Worm (Caenorhabditis elegans) whole organism, L1 larva: ENCODE measurements around the gene ZK121.2.

ENCODE experiments used
- C04F5.9 ChIP-seq: sonication (generic microtip); optimal IDR thresholded peaks from 2 replicates; lab custom pipeline; 2016; ENCODE audit warnings: missing genetic modification characterization, missing compliant biosample characterization
- C16A3.4 ChIP-seq: fragments of 150-350 bp; optimal IDR thresholded peaks from 2 replicates; lab custom pipeline; 2014; ENCODE audit warnings: missing biosample characterization, missing genetic modification characterization
- F16B12.6 ChIP-seq: fragments of 150-350 bp; optimal IDR thresholded peaks from 2 replicates; lab custom pipeline; 2014; ENCODE audit warnings: missing biosample characterization, missing genetic modification characterization
- aly-2 ChIP-seq: fragments of 150-350 bp; optimal IDR thresholded peaks from 2 replicates; lab custom pipeline; 2014; ENCODE audit warnings: missing biosample characterization, missing genetic modification characterization
- ama-1 ChIP-seq: fragments of 150-350 bp; optimal IDR thresholded peaks from 2 replicates; lab custom pipeline; 2014
- blmp-1 ChIP-seq: fragments of 150-350 bp; optimal IDR thresholded peaks from 2 replicates; lab custom pipeline; 2014; ENCODE audit warnings: missing biosample characterization, missing genetic modification characterization
- ceh-8 ChIP-seq: fragments of 200-800 bp; sonication (Bioruptor generic); optimal IDR thresholded peaks from 2 replicates; lab custom pipeline; 2018; ENCODE audit warnings: mild to moderate bottlenecking, missing genetic modification characterization, moderate library complexity, missing compliant biosample characterization
- ceh-90 ChIP-seq: sonication (generic microtip); optimal IDR thresholded peaks from 2 replicates; lab custom pipeline; 2016; ENCODE audit warnings: missing genetic modification characterization, missing compliant biosample characterization
- ces-1 ChIP-seq: fragments of 150-350 bp; optimal IDR thresholded peaks from 2 replicates; lab custom pipeline; 2014; ENCODE audit warnings: missing biosample characterization, missing genetic modification reagents, missing genetic modification characterization
- dpl-1 ChIP-seq, 3 experiments: fragments of 150-350 bp in 2 of 3; sonication (generic microtip) in 1 of 3; optimal IDR thresholded peaks; 2 replicates each; lab custom pipeline; 2014 to 2017; ENCODE audit warnings: missing biosample characterization in 3 of 3, missing genetic modification characterization in 3 of 3, missing genetic modification reagents in 3 of 3
- dsc-1 ChIP-seq: sonication (generic microtip); optimal IDR thresholded peaks from 2 replicates; lab custom pipeline; 2016; ENCODE audit warnings: mild to moderate bottlenecking, missing genetic modification characterization, missing compliant biosample characterization
- efl-1 ChIP-seq, 4 experiments: fragments of 150-350 bp; optimal IDR thresholded peaks in 3 of 4; peaks in 1 of 4; 1 replicate in 1 of 4; 2 replicates in 3 of 4; lab custom pipeline; 2014; ENCODE audit warnings: missing biosample characterization in 2 of 4, missing genetic modification characterization in 2 of 4, missing genetic modification reagents in 2 of 4
- egl-13 ChIP-seq: sonication (generic microtip); optimal IDR thresholded peaks from 2 replicates; lab custom pipeline; 2016; ENCODE audit warnings: missing genotype, missing genetic modification reagents, missing genetic modification characterization, missing compliant biosample characterization
- egl-27 ChIP-seq, 2 experiments: fragments of 150-350 bp in 1 of 2; sonication (generic microtip); optimal IDR thresholded peaks; 3 replicates each; lab custom pipeline; 2017 to 2018; ENCODE audit warnings: missing biosample characterization in 2 of 2, missing genetic modification characterization in 2 of 2, missing genetic modification reagents in 2 of 2
- elt-3 ChIP-seq, 6 experiments: fragments of 150-350 bp in 1 of 6; sonication (generic microtip); optimal IDR thresholded peaks; 2 replicates each; lab custom pipeline; 2017 to 2018; ENCODE audit warnings: missing biosample characterization in 6 of 6, missing genetic modification characterization in 6 of 6, inconsistent platforms in 1 of 6
- fkh-4 ChIP-seq: sonication (generic microtip); optimal IDR thresholded peaks from 2 replicates; lab custom pipeline; 2016; ENCODE audit warnings: missing compliant biosample characterization, missing genetic modification characterization, borderline replicate concordance
- fkh-8 ChIP-seq: sonication (generic microtip); optimal IDR thresholded peaks from 2 replicates; lab custom pipeline; 2016; ENCODE audit warnings: mild to moderate bottlenecking, missing genetic modification characterization, missing compliant biosample characterization
- fos-1 ChIP-seq: fragments of 150-350 bp; optimal IDR thresholded peaks from 2 replicates; lab custom pipeline; 2014; ENCODE audit warnings: missing biosample characterization, missing genetic modification characterization
- hlh-17 ChIP-seq: fragments of 200-800 bp; sonication (Bioruptor generic); optimal IDR thresholded peaks from 2 replicates; lab custom pipeline; 2018; ENCODE audit warnings: missing genetic modification characterization, mild to moderate bottlenecking, missing compliant biosample characterization, moderate library complexity, borderline replicate concordance
- hpl-2 ChIP-seq: fragments of 150-350 bp; optimal IDR thresholded peaks from 2 replicates; lab custom pipeline; 2014; ENCODE audit warnings: missing biosample characterization, missing genetic modification reagents, missing genetic modification characterization
- irx-1 ChIP-seq: sonication (generic microtip); optimal IDR thresholded peaks from 2 replicates; lab custom pipeline; 2016; ENCODE audit warnings: missing genetic modification characterization, missing compliant biosample characterization
- isw-1 ChIP-seq: fragments of 200-800 bp; sonication (Bioruptor generic); IDR thresholded peaks from 2 replicates; pipeline ENCODE4 v1.3.6; 2022; ENCODE audit warnings: missing genetic modification characterization, missing compliant biosample characterization
- jun-1 ChIP-seq: fragments of 150-350 bp; optimal IDR thresholded peaks from 2 replicates; lab custom pipeline; 2014; ENCODE audit warnings: missing biosample characterization, missing genetic modification reagents, missing genetic modification characterization
- lin-13 ChIP-seq: fragments of 150-350 bp; optimal IDR thresholded peaks from 2 replicates; lab custom pipeline; 2014; ENCODE audit warnings: missing biosample characterization, missing genetic modification reagents, missing genetic modification characterization
- lin-14 ChIP-seq: fragments of 200-800 bp; sonication (Bioruptor generic); optimal IDR thresholded peaks from 2 replicates; lab custom pipeline; 2018; ENCODE audit warnings: mild to moderate bottlenecking, missing genetic modification characterization, moderate library complexity, missing compliant biosample characterization
- lin-39 ChIP-seq: fragments of 150-350 bp; optimal IDR thresholded peaks from 2 replicates; lab custom pipeline; 2014; ENCODE audit warnings: missing biosample characterization, missing genetic modification reagents, missing genetic modification characterization
- lir-3 ChIP-seq: sonication (generic microtip); optimal IDR thresholded peaks from 2 replicates; lab custom pipeline; 2016; ENCODE audit warnings: mild to moderate bottlenecking, missing genetic modification characterization, moderate library complexity, missing compliant biosample characterization; ENCODE audit not compliant: poor library complexity
- lsy-2 ChIP-seq, 2 experiments: fragments of 150-350 bp; optimal IDR thresholded peaks; 2 replicates each; lab custom pipeline; 2014; ENCODE audit warnings: missing biosample characterization in 2 of 2, missing genetic modification characterization in 2 of 2
- mab-9 ChIP-seq: fragments of 200-800 bp; sonication (Bioruptor generic); IDR thresholded peaks from 2 replicates; pipeline ENCODE4 v1.3.6; 2022; ENCODE audit warnings: missing genetic modification reagents, missing genetic modification characterization, missing compliant biosample characterization
- mep-1 ChIP-seq: fragments of 150-350 bp; optimal IDR thresholded peaks from 2 replicates; lab custom pipeline; 2014; ENCODE audit warnings: missing biosample characterization, missing genetic modification characterization
- nhr-12 ChIP-seq: sonication (generic microtip); optimal IDR thresholded peaks from 2 replicates; lab custom pipeline; 2017; ENCODE audit warnings: missing biosample characterization, missing genetic modification characterization
- nhr-19 ChIP-seq: fragments of 200-800 bp; sonication (Bioruptor generic); conservative IDR thresholded peaks from 2 replicates; pipeline ENCODE4 v1.3.6; 2022; ENCODE audit warnings: missing genetic modification characterization, missing compliant biosample characterization
- nhr-20 ChIP-seq: sonication (generic microtip); optimal IDR thresholded peaks from 2 replicates; lab custom pipeline; 2016; ENCODE audit warnings: mild to moderate bottlenecking, missing genetic modification characterization, missing compliant biosample characterization
- nhr-237 ChIP-seq: fragments of 150-350 bp; optimal IDR thresholded peaks from 2 replicates; lab custom pipeline; 2014; ENCODE audit warnings: missing biosample characterization, missing genetic modification characterization
- nhr-47 ChIP-seq: sonication (generic microtip); optimal IDR thresholded peaks from 2 replicates; lab custom pipeline; 2016; ENCODE audit warnings: mild to moderate bottlenecking, missing genetic modification characterization, moderate library complexity, missing compliant biosample characterization
- nhr-76 ChIP-seq: sonication (generic microtip); optimal IDR thresholded peaks from 2 replicates; lab custom pipeline; 2017; ENCODE audit warnings: missing biosample characterization, missing genetic modification characterization
- nhr-77 ChIP-seq: fragments of 150-350 bp; optimal IDR thresholded peaks from 2 replicates; lab custom pipeline; 2014; ENCODE audit warnings: missing biosample characterization, missing genetic modification characterization
- nhr-85 ChIP-seq: sonication (generic microtip); peaks from one replicate; lab custom pipeline; 2016; ENCODE audit warnings: missing genetic modification characterization, inconsistent platforms, missing compliant biosample characterization
- pqm-1 ChIP-seq: sonication (generic microtip); optimal IDR thresholded peaks from 3 replicates; lab custom pipeline; 2017; ENCODE audit warnings: missing biosample characterization, missing genetic modification characterization
- rnt-1 ChIP-seq: sonication (generic microtip); optimal IDR thresholded peaks from 2 replicates; lab custom pipeline; 2016; ENCODE audit warnings: mild to moderate bottlenecking, missing genetic modification characterization, moderate library complexity, missing compliant biosample characterization
- skn-1 ChIP-seq: fragments of 150-350 bp; optimal IDR thresholded peaks from 2 replicates; lab custom pipeline; 2014; ENCODE audit warnings: missing biosample characterization, missing genetic modification characterization
- snu-23 ChIP-seq: sonication (generic microtip); optimal IDR thresholded peaks from 2 replicates; lab custom pipeline; 2016; ENCODE audit warnings: missing genetic modification characterization, missing compliant biosample characterization
- sox-4 ChIP-seq: sonication (generic microtip); optimal IDR thresholded peaks from 2 replicates; lab custom pipeline; 2016; ENCODE audit warnings: missing genetic modification characterization, missing compliant biosample characterization
- sptf-1 ChIP-seq: fragments of 150-350 bp; optimal IDR thresholded peaks from 2 replicates; lab custom pipeline; 2014; ENCODE audit warnings: missing biosample characterization, missing genetic modification characterization
- swsn-7 ChIP-seq: sonication (generic microtip); optimal IDR thresholded peaks from 2 replicates; lab custom pipeline; 2016; ENCODE audit warnings: missing genetic modification characterization, missing compliant biosample characterization
- tlp-1 ChIP-seq: fragments of 150-350 bp; optimal IDR thresholded peaks from 2 replicates; lab custom pipeline; 2014; ENCODE audit warnings: missing biosample characterization, missing genetic modification characterization
- unc-130 ChIP-seq: fragments of 150-350 bp; optimal IDR thresholded peaks from 2 replicates; lab custom pipeline; 2017; ENCODE audit warnings: missing biosample characterization, missing genetic modification characterization, inconsistent platforms
- unc-30 ChIP-seq: sonication (generic microtip); optimal IDR thresholded peaks from 2 replicates; lab custom pipeline; 2017; ENCODE audit warnings: missing biosample characterization, missing genetic modification characterization
- unc-62 ChIP-seq: fragments of 150-350 bp; optimal IDR thresholded peaks from 2 replicates; lab custom pipeline; 2014; ENCODE audit warnings: missing biosample characterization, missing genetic modification reagents, missing genetic modification characterization
- unc-86 ChIP-seq: sonication (generic microtip); optimal IDR thresholded peaks from 2 replicates; lab custom pipeline; 2016; ENCODE audit warnings: missing genetic modification characterization, missing compliant biosample characterization
- vab-15 ChIP-seq: sonication (generic microtip); optimal IDR thresholded peaks from 2 replicates; lab custom pipeline; 2017; ENCODE audit warnings: missing genotype, mild to moderate bottlenecking, missing genetic modification characterization, missing compliant biosample characterization
- xbp-1 ChIP-seq: sonication (generic microtip); optimal IDR thresholded peaks from 2 replicates; lab custom pipeline; 2016; ENCODE audit warnings: missing genetic modification characterization, missing compliant biosample characterization
- zag-1 ChIP-seq: fragments of 150-350 bp; optimal IDR thresholded peaks from 2 replicates; lab custom pipeline; 2014; ENCODE audit warnings: missing biosample characterization, missing genetic modification characterization
- ztf-4 ChIP-seq: fragments of 150-350 bp; optimal IDR thresholded peaks from 2 replicates; lab custom pipeline; 2014; ENCODE audit warnings: missing biosample characterization, missing genetic modification characterization

The ZK121.2 gene

DNA sequence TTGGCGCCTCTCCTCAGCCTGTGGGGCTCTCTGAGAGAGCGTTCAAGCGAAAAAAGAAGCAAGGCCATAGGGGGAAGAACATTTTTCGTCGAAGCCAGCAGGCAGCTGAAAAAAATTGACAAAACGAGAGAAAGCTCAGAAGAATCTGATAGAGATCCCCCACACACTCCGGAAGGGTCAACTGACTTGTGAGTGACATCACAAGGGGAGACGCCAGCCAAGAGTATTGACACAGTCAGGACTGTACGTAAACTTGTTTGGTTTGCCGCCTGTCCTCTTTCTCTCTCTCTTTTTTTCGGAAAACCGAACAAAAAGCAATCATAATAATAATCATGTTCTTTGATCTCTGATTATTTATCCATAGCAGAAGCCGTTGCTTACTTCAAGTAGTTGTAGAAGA lies 31.4 kb downstream of the ZK121.2 start:
- TF ChIP-seq xbp-1 (tag; lab: Kevin White, UChicago) (no peak), blmp-1 (tag; lab: Kevin White, UChicago) (peak; percentile 37), nhr-47 (tag; lab: Kevin White, UChicago) (no peak), dsc-1 (tag; lab: Kevin White, UChicago) (no peak), zag-1 (tag; lab: Kevin White, UChicago) (no peak), skn-1 (no peak), fos-1 (tag; lab: Kevin White, UChicago) (no peak), ztf-4 (no peak), C04F5.9 (tag; lab: Kevin White, UChicago) (no peak), unc-130 (tag; lab: Kevin White, UChicago) (no peak), nhr-20 (tag; lab: Kevin White, UChicago) (peak; percentile 27), nhr-19 (GFP tag; lab: Robert Waterston, UW) (0 out of 2 replicates have a peak, but pooled peaks have one; percentile 11), lsy-2 (tag; optimal IDR thresholded peaks at IDR 0.05; lab: Kevin White, UChicago) (peak in 1 of 2 experiments; percentile 27), fkh-4 (tag; lab: Kevin White, UChicago) (no peak), ama-1 (lab: Kevin White, UChicago) (no peak), snu-23 (GFP tag; lab: Kevin White, UChicago) (no peak), mab-9 (GFP tag; lab: Robert Waterston, UW) (no peak), efl-1 (optimal IDR thresholded peaks at IDR 0.05; lab: Kevin White, UChicago) (no peak), efl-1 (GFP tag; optimal IDR thresholded peaks at IDR 0.05 in 1 of 2; lab: Kevin White, UChicago) (peak in 1 of 2 experiments; percentile 42), jun-1 (tag; lab: Kevin White, UChicago) (no peak), mep-1 (tag; lab: Kevin White, UChicago) (no peak), hpl-2 (GFP tag; lab: Kevin White, UChicago) (no peak), C16A3.4 (no peak), nhr-237 (no peak), irx-1 (no peak), egl-13 (tag; lab: Kevin White, UChicago) (no peak), ceh-90 (tag; lab: Kevin White, UChicago) (no peak), unc-30 (no peak), ceh-8 (GFP tag; lab: Kevin White, UChicago) (no peak), ces-1 (GFP tag; lab: Kevin White, UChicago) (no peak), F16B12.6 (tag; lab: Kevin White, UChicago) (no peak), vab-15 (tag; lab: Kevin White, UChicago) (no peak), swsn-7 (tag; lab: Kevin White, UChicago) (no peak), lin-39 (tag; lab: Kevin White, UChicago) (no peak), lir-3 (tag; lab: Kevin White, UChicago) (no peak), nhr-85 (no peak), lin-14 (peak; percentile 50), tlp-1 (tag; lab: Kevin White, UChicago) (no peak), sox-4 (tag; lab: Kevin White, UChicago) (no peak), unc-86 (tag; lab: Kevin White, UChicago) (no peak), unc-62 (GFP tag; lab: Kevin White, UChicago) (no peak), egl-27 (tag; optimal IDR thresholded peaks at IDR 0.05; lab: Kevin White, UChicago) (no peak), aly-2 (tag; lab: Kevin White, UChicago) (no peak), nhr-76 (tag; lab: Kevin White, UChicago) (no peak), isw-1 (GFP tag; lab: Robert Waterston, UW) (no peak), nhr-77 (tag; lab: Kevin White, UChicago) (no peak), hlh-17 (GFP tag; lab: Kevin White, UChicago) (no peak), fkh-8 (tag; lab: Kevin White, UChicago) (no peak), lin-13 (GFP tag; lab: Kevin White, UChicago) (no peak), pqm-1 (no peak), sptf-1 (tag; lab: Kevin White, UChicago) (no peak), rnt-1 (tag; lab: Kevin White, UChicago) (no peak), elt-3 (tag; optimal IDR thresholded peaks at IDR 0.05; lab: Kevin White, UChicago) (peak in 1 of 6 experiments; percentile 1), dpl-1 (GFP tag; optimal IDR thresholded peaks at IDR 0.05; lab: Kevin White, UChicago) (peak in 1 of 3 experiments; percentile 5), nhr-12 (no peak)
